Worm (Caenorhabditis elegans) whole organism, L1 larva: ENCODE results near the gene ftr-1.

Experiments used
- C34B4.2 ChIP-seq: sonication (generic microtip); optimal IDR thresholded peaks from 2 replicates; lab custom pipeline; 2017; ENCODE audit warnings: mild to moderate bottlenecking, missing genetic modification characterization, missing compliant biosample characterization
- F16B12.6 ChIP-seq: fragments of 150-350 bp; optimal IDR thresholded peaks from 2 replicates; lab custom pipeline; 2014; ENCODE audit warnings: missing biosample characterization, missing genetic modification characterization
- ceh-90 ChIP-seq: sonication (generic microtip); optimal IDR thresholded peaks from 2 replicates; lab custom pipeline; 2016; ENCODE audit warnings: missing genetic modification characterization, missing compliant biosample characterization
- ces-1 ChIP-seq: fragments of 150-350 bp; optimal IDR thresholded peaks from 2 replicates; lab custom pipeline; 2014; ENCODE audit warnings: missing biosample characterization, missing genetic modification reagents, missing genetic modification characterization
- dsc-1 ChIP-seq: sonication (generic microtip); optimal IDR thresholded peaks from 2 replicates; lab custom pipeline; 2016; ENCODE audit warnings: mild to moderate bottlenecking, missing genetic modification characterization, missing compliant biosample characterization
- efl-1 ChIP-seq, 4 experiments: fragments of 150-350 bp; optimal IDR thresholded peaks in 3 of 4; peaks in 1 of 4; 1 replicate in 1 of 4; 2 replicates in 3 of 4; lab custom pipeline; 2014; ENCODE audit warnings: missing biosample characterization in 2 of 4, missing genetic modification characterization in 2 of 4, missing genetic modification reagents in 2 of 4
- efl-3 ChIP-seq: fragments of 200-800 bp; sonication (Bioruptor generic); optimal IDR thresholded peaks from 2 replicates; lab custom pipeline; 2018; ENCODE audit warnings: mild to moderate bottlenecking, missing genetic modification characterization, missing compliant biosample characterization
- egl-13 ChIP-seq: sonication (generic microtip); optimal IDR thresholded peaks from 2 replicates; lab custom pipeline; 2016; ENCODE audit warnings: missing genotype, missing genetic modification reagents, missing genetic modification characterization, missing compliant biosample characterization
- ets-5 ChIP-seq: fragments of 200-800 bp; sonication (Bioruptor generic); IDR thresholded peaks from 2 replicates; pipeline ENCODE4 v1.3.6; 2022; ENCODE audit warnings: missing genetic modification characterization, missing compliant biosample characterization
- fos-1 ChIP-seq: fragments of 150-350 bp; optimal IDR thresholded peaks from 2 replicates; lab custom pipeline; 2014; ENCODE audit warnings: missing biosample characterization, missing genetic modification characterization
- grh-1 ChIP-seq: fragments of 200-800 bp; sonication (Bioruptor generic); IDR thresholded peaks from 2 replicates; pipeline ENCODE4 v1.3.6; 2022; ENCODE audit warnings: missing genetic modification reagents, missing genetic modification characterization, missing compliant biosample characterization
- hlh-4 ChIP-seq: sonication (generic microtip); optimal IDR thresholded peaks from 2 replicates; lab custom pipeline; 2016; ENCODE audit warnings: mild to moderate bottlenecking, missing genetic modification characterization, missing compliant biosample characterization
- hpl-2 ChIP-seq: fragments of 150-350 bp; optimal IDR thresholded peaks from 2 replicates; lab custom pipeline; 2014; ENCODE audit warnings: missing biosample characterization, missing genetic modification reagents, missing genetic modification characterization
- isw-1 ChIP-seq: fragments of 200-800 bp; sonication (Bioruptor generic); IDR thresholded peaks from 2 replicates; pipeline ENCODE4 v1.3.6; 2022; ENCODE audit warnings: missing genetic modification characterization, missing compliant biosample characterization
- lin-13 ChIP-seq: fragments of 150-350 bp; optimal IDR thresholded peaks from 2 replicates; lab custom pipeline; 2014; ENCODE audit warnings: missing biosample characterization, missing genetic modification reagents, missing genetic modification characterization
- nhr-20 ChIP-seq: sonication (generic microtip); optimal IDR thresholded peaks from 2 replicates; lab custom pipeline; 2016; ENCODE audit warnings: mild to moderate bottlenecking, missing genetic modification characterization, missing compliant biosample characterization
- nhr-71 ChIP-seq: sonication (generic microtip); optimal IDR thresholded peaks from 2 replicates; lab custom pipeline; 2016; ENCODE audit warnings: mild to moderate bottlenecking, missing genetic modification characterization, moderate library complexity, missing compliant biosample characterization
- nhr-76 ChIP-seq: sonication (generic microtip); optimal IDR thresholded peaks from 2 replicates; lab custom pipeline; 2017; ENCODE audit warnings: missing biosample characterization, missing genetic modification characterization
- nhr-77 ChIP-seq: fragments of 150-350 bp; optimal IDR thresholded peaks from 2 replicates; lab custom pipeline; 2014; ENCODE audit warnings: missing biosample characterization, missing genetic modification characterization
- nhr-84 ChIP-seq: sonication (generic microtip); optimal IDR thresholded peaks from 2 replicates; lab custom pipeline; 2017; ENCODE audit warnings: missing biosample characterization, missing genetic modification characterization
- pax-3 ChIP-seq: fragments of 200-800 bp; sonication (Bioruptor generic); optimal IDR thresholded peaks from 2 replicates; lab custom pipeline; 2018; ENCODE audit warnings: mild to moderate bottlenecking, missing genetic modification characterization, moderate library complexity, missing compliant biosample characterization
- rnt-1 ChIP-seq: sonication (generic microtip); optimal IDR thresholded peaks from 2 replicates; lab custom pipeline; 2016; ENCODE audit warnings: mild to moderate bottlenecking, missing genetic modification characterization, moderate library complexity, missing compliant biosample characterization
- skn-1 ChIP-seq: fragments of 150-350 bp; optimal IDR thresholded peaks from 2 replicates; lab custom pipeline; 2014; ENCODE audit warnings: missing biosample characterization, missing genetic modification characterization
- snpc-4 ChIP-seq: fragments of 150-350 bp; optimal IDR thresholded peaks from 2 replicates; lab custom pipeline; 2014; ENCODE audit warnings: missing biosample characterization, missing genetic modification characterization
- sox-4 ChIP-seq: sonication (generic microtip); optimal IDR thresholded peaks from 2 replicates; lab custom pipeline; 2016; ENCODE audit warnings: missing genetic modification characterization, missing compliant biosample characterization
- sptf-1 ChIP-seq: fragments of 150-350 bp; optimal IDR thresholded peaks from 2 replicates; lab custom pipeline; 2014; ENCODE audit warnings: missing biosample characterization, missing genetic modification characterization
- unc-130 ChIP-seq: fragments of 150-350 bp; optimal IDR thresholded peaks from 2 replicates; lab custom pipeline; 2017; ENCODE audit warnings: missing biosample characterization, missing genetic modification characterization, inconsistent platforms
- unc-62 ChIP-seq: fragments of 150-350 bp; optimal IDR thresholded peaks from 2 replicates; lab custom pipeline; 2014; ENCODE audit warnings: missing biosample characterization, missing genetic modification reagents, missing genetic modification characterization
- xbp-1 ChIP-seq: sonication (generic microtip); optimal IDR thresholded peaks from 2 replicates; lab custom pipeline; 2016; ENCODE audit warnings: missing genetic modification characterization, missing compliant biosample characterization
- zip-4 ChIP-seq: fragments of 200-800 bp; sonication (Bioruptor generic); optimal IDR thresholded peaks from 2 replicates; lab custom pipeline; 2018; ENCODE audit warnings: mild to moderate bottlenecking, missing genetic modification characterization, moderate library complexity, missing compliant biosample characterization
- ztf-11 ChIP-seq, 2 experiments: sonication (generic microtip); optimal IDR thresholded peaks; 2 replicates each; lab custom pipeline; 2016 to 2017; ENCODE audit warnings: missing genetic modification characterization in 2 of 2, missing biosample characterization in 1 of 2, missing compliant biosample characterization in 1 of 2
- ztf-4 ChIP-seq: fragments of 150-350 bp; optimal IDR thresholded peaks from 2 replicates; lab custom pipeline; 2014; ENCODE audit warnings: missing biosample characterization, missing genetic modification characterization

Gene ftr-1

DNA sequence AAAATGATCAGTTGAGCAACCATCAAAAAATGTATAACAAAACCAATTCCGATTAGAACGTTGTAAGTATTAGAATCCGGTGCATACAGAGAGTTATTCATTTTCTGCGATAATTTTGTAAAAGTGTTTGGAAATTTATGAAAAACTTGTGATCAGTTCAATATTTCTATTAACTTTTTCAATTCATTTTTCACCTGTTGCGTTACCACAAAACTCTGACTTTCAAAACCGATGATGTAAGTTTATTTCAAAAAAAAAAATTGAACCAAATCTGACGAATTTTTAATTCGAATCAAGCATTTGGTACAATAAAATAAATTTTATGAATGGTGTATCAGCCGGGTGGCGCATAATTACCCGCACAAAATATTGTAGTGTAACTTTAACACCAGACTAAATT lies 10.2 kb upstream of the ftr-1 start, which contains the start of gene srz-16:
Gene srz-16 (minus strand): TSS at position 101 of the 400 bp plus-strand sequence.
- TF ChIP-seq nhr-76 (tag; lab: Kevin White, UChicago) (no peak), lin-13 (GFP tag; lab: Kevin White, UChicago) (no peak), efl-1 (optimal IDR thresholded peaks at IDR 0.05; lab: Kevin White, UChicago) (no peak), efl-1 (GFP tag; optimal IDR thresholded peaks at IDR 0.05 in 1 of 2; lab: Kevin White, UChicago) (no peak), ceh-90 (no peak), hpl-2 (GFP tag; lab: Kevin White, UChicago) (no peak), efl-3 (GFP tag; lab: Kevin White, UChicago) (no peak), F16B12.6 (tag; lab: Kevin White, UChicago) (no peak)
- TF ChIP-seq, all 84 proteins: peak for 0

DNA sequence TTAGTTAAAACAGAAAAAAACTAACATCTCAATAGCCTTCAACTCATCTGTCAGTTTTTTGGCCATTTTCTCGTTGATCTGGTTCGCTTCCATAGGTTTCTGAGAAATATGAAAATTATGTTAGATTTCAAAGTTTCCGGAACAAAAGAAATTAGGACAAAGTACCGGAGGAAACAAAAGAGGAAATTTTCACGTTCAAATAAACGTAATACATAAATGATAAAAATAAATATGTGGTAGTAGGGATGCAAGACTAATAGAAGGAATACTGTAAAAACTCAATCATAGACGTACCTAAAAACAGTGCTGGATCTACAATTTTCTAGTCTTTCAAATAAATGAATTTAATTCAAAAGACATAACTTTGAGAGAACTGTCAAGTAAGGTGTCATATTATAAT lies 8.0 kb upstream of the ftr-1 start, which contains the start of gene fbxa-116:
Gene fbxa-116 (minus strand): TSS at position 101 of the 400 bp plus-strand sequence.
- TF ChIP-seq C34B4.2 (tag; lab: Kevin White, UChicago) (no peak), ceh-90 (no peak), grh-1 (no peak), isw-1 (GFP tag; lab: Robert Waterston, UW) (no peak), zip-4 (GFP tag; lab: Kevin White, UChicago) (no peak), sox-4 (no peak), egl-13 (tag; lab: Kevin White, UChicago) (no peak), ces-1 (GFP tag; lab: Kevin White, UChicago) (no peak)

DNA sequence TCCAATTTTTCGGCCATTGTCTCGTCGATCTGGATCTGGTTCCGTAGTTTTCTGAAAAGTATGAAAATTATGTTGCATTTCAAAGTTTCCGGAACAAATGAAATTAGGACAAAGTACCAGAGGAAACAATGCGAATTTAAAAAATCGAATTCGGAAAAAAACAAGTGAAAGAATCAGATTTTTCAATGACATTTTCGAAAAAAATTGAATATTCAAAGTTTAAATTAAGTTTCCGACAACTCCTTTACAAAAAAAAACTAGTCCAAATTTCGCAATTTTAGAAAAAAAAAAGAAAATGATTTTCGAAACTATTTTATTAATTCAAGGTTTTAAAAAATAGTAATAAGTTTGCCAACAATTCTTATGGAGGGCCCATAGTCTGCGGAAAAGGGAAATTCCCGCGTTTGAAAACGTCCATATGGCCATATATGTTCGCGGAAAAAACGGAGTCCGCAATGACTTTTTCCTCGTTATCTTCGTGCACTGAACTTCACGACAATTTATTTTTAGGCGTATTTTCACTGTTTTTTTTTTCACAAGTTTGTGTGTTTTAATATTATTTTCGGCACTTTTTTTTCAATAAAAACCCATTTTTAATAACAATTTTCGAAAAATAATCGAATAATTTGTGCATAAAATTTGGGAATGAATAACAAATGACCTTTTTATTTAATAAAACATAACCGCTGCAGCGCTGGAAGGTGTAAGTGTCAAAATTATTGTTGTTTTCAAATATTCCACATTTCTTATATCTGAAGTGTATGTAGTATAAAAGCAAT lies 4.5 kb upstream of the ftr-1 start, which contains the start of the genes fbxa-115 and Y113G7B.27:
Gene fbxa-115 (minus strand): TSS at position 51 of the 779 bp plus-strand sequence.
Gene Y113G7B.27 (plus strand): TSS at position 729 of the 779 bp plus-strand sequence.
- TF ChIP-seq efl-1 (optimal IDR thresholded peaks at IDR 0.05; lab: Kevin White, UChicago): no peak
- TF ChIP-seq efl-1 (GFP tag; optimal IDR thresholded peaks at IDR 0.05 in 1 of 2; lab: Kevin White, UChicago): peak in 1 of 2 experiments; percentile 41
- no peak for TF ChIP-seq sox-4
- no peak for TF ChIP-seq nhr-20 (tag; lab: Kevin White, UChicago)
- no peak for TF ChIP-seq ztf-11 (tag; optimal IDR thresholded peaks at IDR 0.05; lab: Kevin White, UChicago)
- no peak for TF ChIP-seq hlh-4 (tag; lab: Kevin White, UChicago)
- no peak for TF ChIP-seq nhr-76 (tag; lab: Kevin White, UChicago)
- TF ChIP-seq sptf-1 (tag; lab: Kevin White, UChicago): no peak
- TF ChIP-seq unc-62 (GFP tag; lab: Kevin White, UChicago): no peak

DNA sequence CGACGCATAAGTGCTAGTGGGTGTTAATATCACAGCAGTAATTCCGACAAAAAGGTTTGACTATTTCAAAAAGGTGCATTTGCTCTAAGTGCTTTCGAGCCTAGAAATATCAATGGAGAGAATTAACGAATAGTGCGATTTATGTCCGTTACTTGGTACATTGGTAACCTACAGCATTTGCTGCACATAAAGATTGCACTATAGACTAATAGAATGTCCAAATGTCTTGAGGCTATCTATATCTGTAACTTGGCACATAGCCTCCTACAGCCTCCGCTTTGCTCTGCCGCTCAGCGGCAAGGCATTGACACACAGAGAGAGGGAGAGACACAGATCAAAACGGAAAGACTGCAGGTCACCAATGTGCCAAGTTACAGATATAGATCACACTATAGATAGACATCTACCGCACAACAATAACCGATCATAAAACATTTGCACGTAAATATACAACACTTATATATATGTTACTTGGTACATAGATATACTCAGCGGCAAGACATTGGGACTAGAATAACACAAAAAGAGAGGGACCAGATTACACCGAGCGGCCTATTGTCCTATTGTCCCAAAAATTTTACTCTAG lies 1.2 kb upstream of the ftr-1 start, which contains the start of the genes srh-217 and Y113G7B.28:
Gene srh-217 (minus strand): TSS at position 101 of the 586 bp plus-strand sequence.
Gene Y113G7B.28 (plus strand): TSS at position 536 of the 586 bp plus-strand sequence.
- TF ChIP-seq unc-130 (no peak), efl-1 (optimal IDR thresholded peaks at IDR 0.05; lab: Kevin White, UChicago) (no peak), efl-1 (GFP tag; optimal IDR thresholded peaks at IDR 0.05 in 1 of 2; lab: Kevin White, UChicago) (peak in 1 of 2 experiments; percentile 57)

DNA sequence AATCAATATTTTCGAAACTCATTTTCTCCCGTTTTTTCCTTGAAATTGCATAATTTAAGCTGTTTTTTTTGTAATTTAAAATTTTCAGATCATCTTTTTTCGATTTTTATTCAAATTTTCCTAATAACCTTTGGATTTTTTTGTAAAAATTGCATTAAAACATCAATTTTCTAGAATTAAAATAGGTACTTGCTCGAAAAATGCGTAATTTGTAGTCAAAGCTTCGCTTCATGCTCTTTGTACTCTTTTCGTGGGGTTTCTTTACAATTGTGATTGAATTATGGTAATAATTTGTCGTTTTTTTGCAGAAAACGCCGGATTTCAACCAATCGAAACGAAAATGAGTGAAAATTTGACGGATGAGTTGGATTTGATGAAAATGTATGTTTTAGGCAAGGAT lies 2.2 kb downstream of the ftr-1 start, which contains the start of gene fog-2:
Gene fog-2 (plus strand): TSS at position 301 of the 400 bp plus-strand sequence.
- TF ChIP-seq nhr-84 (tag; lab: Kevin White, UChicago) (no peak), skn-1 (tag; lab: Kevin White, UChicago) (no peak), rnt-1 (no peak), lin-13 (GFP tag; lab: Kevin White, UChicago) (no peak), pax-3 (tag; lab: Kevin White, UChicago) (no peak), nhr-77 (no peak), dsc-1 (tag; lab: Kevin White, UChicago) (no peak), grh-1 (no peak), ets-5 (GFP tag; lab: Robert Waterston, UW) (no peak), ztf-4 (no peak), nhr-71 (tag; lab: Kevin White, UChicago) (no peak), sptf-1 (tag; lab: Kevin White, UChicago) (no peak), snpc-4 (tag; lab: Kevin White, UChicago) (no peak), fos-1 (tag; lab: Kevin White, UChicago) (no peak), ces-1 (GFP tag; lab: Kevin White, UChicago) (no peak), xbp-1 (tag; lab: Kevin White, UChicago) (no peak)
- TF ChIP-seq, all 84 proteins: peak for 0
